Fruit fly (Drosophila melanogaster) whole organism, wandering third instar larva: ENCODE results near the gene CG46313.

Experiments
- CG32264 ChIP-seq: fragments of 200-800 bp; sonication (Bioruptor generic); optimal IDR thresholded peaks from 2 replicates; lab custom pipeline; 2016; ENCODE audit warnings: missing biosample characterization, missing genetic modification characterization
- HLH106 ChIP-seq: fragments of 200-800 bp; optimal IDR thresholded peaks from 3 replicates; lab custom pipeline; 2019; ENCODE audit warnings: missing biosample characterization, mild to moderate bottlenecking, missing genetic modification characterization, moderate library complexity
- Hr83 ChIP-seq: fragments of 200-300 bp; sonication (Bioruptor generic); optimal IDR thresholded peaks from 2 replicates; lab custom pipeline; 2016; ENCODE audit warnings: missing biosample characterization, mild to moderate bottlenecking, missing genetic modification characterization, moderate library complexity; ENCODE audit not compliant: poor library complexity, severe bottlenecking
- N ChIP-seq: fragments of >200 bp; optimal IDR thresholded peaks from 2 replicates; lab custom pipeline; 2018; ENCODE audit warnings: missing biosample characterization, missing external identifiers, missing genetic modification characterization
- Sp1 ChIP-seq: fragments of 200-800 bp; sonication (Bioruptor generic); optimal IDR thresholded peaks from 3 replicates; lab custom pipeline; 2019; ENCODE audit warnings: missing biosample characterization, mild to moderate bottlenecking, missing genetic modification characterization, moderate library complexity
- br ChIP-seq: fragments of 200-800 bp; sonication (Bioruptor generic); optimal IDR thresholded peaks from 2 replicates; lab custom pipeline; 2016; ENCODE audit warnings: missing biosample characterization, missing genetic modification characterization
- h ChIP-seq: fragments of 200-800 bp; sonication (Bioruptor generic); optimal IDR thresholded peaks from 3 replicates; lab custom pipeline; 2016; ENCODE audit warnings: missing biosample characterization, mild to moderate bottlenecking, missing genetic modification characterization
- sage ChIP-seq: fragments of 200-800 bp; sonication (Bioruptor generic); optimal IDR thresholded peaks from 2 replicates; lab custom pipeline; 2016; ENCODE audit warnings: missing biosample characterization, mild to moderate bottlenecking, missing genetic modification characterization
- usp ChIP-seq: fragments of >200 bp; optimal IDR thresholded peaks from 2 replicates; lab custom pipeline; 2017; ENCODE audit warnings: missing biosample characterization, missing genetic modification characterization

- no peak for TF ChIP-seq h
- TF ChIP-seq sage, result no peak
- TF ChIP-seq Hr83 (GFP tag; lab: Kevin White, UChicago), result no peak
- no peak for TF ChIP-seq Sp1 (GFP tag; lab: Kevin White, UChicago)
- no peak for TF ChIP-seq N
- no peak for TF ChIP-seq usp (GFP tag; lab: Kevin White, UChicago)
- TF ChIP-seq CG32264 (GFP tag; lab: Kevin White, UChicago), result no peak
- TF ChIP-seq br (GFP tag; lab: Kevin White, UChicago), result no peak
- TF ChIP-seq HLH106, result peak; percentile 24
These were observed 40.9 kb upstream of the CG46313 start for dm6 chr3R:26937423-26937822.
